Worm (Caenorhabditis elegans): Measurements from ENCODE around the gene clec-223.

The clec-223 gene

ce11 chrV:11279564-11279963, 6.6 kb downstream of the clec-223 start:
- peak; percentile 37 for TF ChIP-seq F49E8.2 (tag; optimal IDR thresholded peaks at IDR 0.05; ENCODE audit: borderline replicate concordance)
- no peak for TF ChIP-seq ceh-20 (GFP tag; IDR thresholded peaks at IDR 0.05)

- no peak for TF ChIP-seq unc-39 (tag; optimal IDR thresholded peaks at IDR 0.05)
- TF ChIP-seq snpc-4 (tag; optimal IDR thresholded peaks at IDR 0.05) = no peak
- no peak for TF ChIP-seq F26F4.8 (GFP tag; conservative IDR thresholded peaks at IDR 0.05)
- TF ChIP-seq F49E8.2 (tag; optimal IDR thresholded peaks at IDR 0.05; ENCODE audit: borderline replicate concordance) = no peak
- no peak for TF ChIP-seq hlh-11 (tag; optimal IDR thresholded peaks at IDR 0.05)
- no peak for TF ChIP-seq dpl-1 (GFP tag; optimal IDR thresholded peaks at IDR 0.05)
- peak in 1 of 2 experiments; percentile 90 for TF ChIP-seq unc-62 (GFP tag; optimal IDR thresholded peaks at IDR 0.05 in 1 of 2)
- no peak for TF ChIP-seq unc-62 (tag; optimal IDR thresholded peaks at IDR 0.05)
- TF ChIP-seq nhr-28 (tag; optimal IDR thresholded peaks at IDR 0.05) = peak; percentile 27
- TF ChIP-seq dmd-6 (GFP tag; IDR thresholded peaks at IDR 0.05) = no peak
- no peak for TF ChIP-seq dmd-9 (GFP tag; IDR thresholded peaks at IDR 0.05)
- no peak for TF ChIP-seq mep-1 (tag; optimal IDR thresholded peaks at IDR 0.05)
- no peak for TF ChIP-seq nhr-42 (GFP tag; IDR thresholded peaks at IDR 0.05)
- TF ChIP-seq Y48G9A.11 (GFP tag; IDR thresholded peaks at IDR 0.05) = no peak
- TF ChIP-seq hlh-30 (tag; optimal IDR thresholded peaks at IDR 0.05; ENCODE audit: insufficient read depth) = no peak
- TF ChIP-seq nhr-41 (GFP tag; IDR thresholded peaks at IDR 0.05) = no peak
- no peak for TF ChIP-seq attf-4 (tag; optimal IDR thresholded peaks at IDR 0.05)
- TF ChIP-seq nhr-237 (tag; optimal IDR thresholded peaks at IDR 0.05) = no peak
- peak; percentile 45 for TF ChIP-seq mxl-3 (GFP tag; optimal IDR thresholded peaks at IDR 0.05)
- no peak for TF ChIP-seq lin-15B (tag; optimal IDR thresholded peaks at IDR 0.05)
- no peak for TF ChIP-seq egl-43 (GFP tag; IDR thresholded peaks at IDR 0.05)
- TF ChIP-seq tag-97 (GFP tag; IDR thresholded peaks at IDR 0.05) = no peak
- TF ChIP-seq ceh-44 (GFP tag; IDR thresholded peaks at IDR 0.05) = no peak
- peak in 1 of 2 experiments; percentile 9 for TF ChIP-seq mdl-1 (tag; optimal IDR thresholded peaks at IDR 0.05)
- TF ChIP-seq F37D6.2 (tag; optimal IDR thresholded peaks at IDR 0.05) = no peak
- peak; percentile 92 for TF ChIP-seq aha-1 (tag)
- TF ChIP-seq fos-1 (tag; optimal IDR thresholded peaks at IDR 0.05) = no peak
- TF ChIP-seq rbr-2 (tag; optimal IDR thresholded peaks at IDR 0.05) = no peak
- no peak for TF ChIP-seq saeg-2 (GFP tag; IDR thresholded peaks at IDR 0.05)
Observed at ce11 chrV:11281414-11282209, 8.7 kb downstream of the clec-223 start.

- TF ChIP-seq nhr-42 (GFP tag; IDR thresholded peaks at IDR 0.05) (no peak), nhr-111 (GFP tag; optimal IDR thresholded peaks at IDR 0.05) (no peak), D1046.2 (GFP tag; IDR thresholded peaks at IDR 0.05) (no peak), ces-1 (GFP tag; optimal IDR thresholded peaks at IDR 0.05) (no peak), zfp-2 (tag; optimal IDR thresholded peaks at IDR 0.05) (no peak), zip-11 (GFP tag; IDR thresholded peaks at IDR 0.05) (no peak), snpc-1.2 (GFP tag; IDR thresholded peaks at IDR 0.05) (no peak), rbr-2 (tag; optimal IDR thresholded peaks at IDR 0.05) (no peak), dpl-1 (GFP tag; optimal IDR thresholded peaks at IDR 0.05) (no peak), lin-29 (GFP tag; IDR thresholded peaks at IDR 0.05) (no peak), daf-19 (GFP tag; conservative IDR thresholded peaks at IDR 0.05) (no peak), ceh-62 (tag; optimal IDR thresholded peaks at IDR 0.05) (no peak), madf-5 (GFP tag; IDR thresholded peaks at IDR 0.05) (no peak), dmd-8 (GFP tag; IDR thresholded peaks at IDR 0.05) (no peak), hmg-1.1 (GFP tag; IDR thresholded peaks at IDR 0.05) (no peak), tra-1 (GFP tag; IDR thresholded peaks at IDR 0.05) (no peak), daf-8 (GFP tag; IDR thresholded peaks at IDR 0.05) (no peak), nhr-28 (tag; optimal IDR thresholded peaks at IDR 0.05) (no peak), zfp-3 (GFP tag; conservative IDR thresholded peaks at IDR 0.05) (no peak)
Observed at ce11 chrV:11282272-11282671, 9.3 kb downstream of the clec-223 start, which contains the start of gene gly-20. Gene gly-20 (plus strand): TSS chrV:11282572.
